Fruit fly (Drosophila melanogaster) whole organism, adult: ENCODE measurements around the gene scyl.

Source experiments
- CG1620 ChIP-seq: fragments of 200-800 bp; sonication (Bioruptor generic); optimal IDR thresholded peaks from 2 replicates; lab custom pipeline; 2016; ENCODE audit warnings: missing biosample characterization, missing genetic modification characterization
- Crg-1 ChIP-seq: fragments of 200-800 bp; sonication (Bioruptor generic); optimal IDR thresholded peaks from 2 replicates; lab custom pipeline; 2016; ENCODE audit warnings: missing biosample characterization, missing genetic modification characterization
- pad ChIP-seq: fragments of 200-800 bp; sonication (Bioruptor generic); optimal IDR thresholded peaks from 3 replicates; lab custom pipeline; 2017; ENCODE audit warnings: missing biosample characterization, missing genetic modification characterization, mild to moderate bottlenecking, moderate library complexity, missing genetic modification reagents

dm6 chr3L:11305316-11305715, 53.2 kb downstream of the scyl start:
- TF ChIP-seq pad (GFP tag; lab: Kevin White, UChicago) = no peak
- TF ChIP-seq Crg-1 = no peak
- no peak for TF ChIP-seq CG1620
